Worm (Caenorhabditis elegans): ENCODE results near the gene F57E7.4.

F57E7.4 gene

DNA sequence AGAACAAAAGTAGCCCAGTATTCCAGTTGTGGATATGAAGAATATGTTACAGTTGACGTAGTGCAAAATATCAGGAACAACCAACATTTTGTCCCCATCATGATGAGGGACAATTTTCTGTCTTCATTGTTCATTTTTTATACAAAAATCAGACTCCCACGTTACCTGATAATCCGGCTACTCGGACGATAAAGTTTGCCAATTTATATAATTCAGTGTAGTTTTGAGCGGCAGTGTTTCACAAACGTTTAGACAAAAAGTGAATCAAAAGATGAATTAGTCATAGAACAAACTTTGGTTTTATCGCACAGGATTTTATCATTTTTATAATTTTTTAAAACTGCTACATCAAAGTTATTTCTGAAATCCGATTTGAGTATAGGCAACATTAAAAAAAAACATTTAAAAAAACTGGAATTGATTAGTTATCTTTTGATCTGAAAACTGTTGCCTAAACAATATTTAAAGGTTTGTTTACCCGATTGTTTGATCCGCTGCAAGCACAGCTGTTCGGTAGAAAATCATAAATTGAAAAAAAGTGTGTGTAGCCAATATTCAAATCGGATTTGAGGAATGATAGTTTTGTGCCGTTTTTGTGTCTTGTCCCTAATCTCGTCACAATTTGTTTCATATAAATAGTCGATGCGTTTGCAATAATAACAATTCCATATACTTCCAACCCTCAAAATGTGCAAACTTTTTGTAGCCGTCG lies at the start of gene F57E7.4, which contains the start of gene spig-6:
F57E7.4 (minus strand) TSS at position 101 of the 712 bp plus-strand sequence.
spig-6 (plus strand) TSS at position 662 of the 712 bp plus-strand sequence.
- TF ChIP-seq hlh-1 (tag; optimal IDR thresholded peaks at IDR 0.05) (no peak), unc-39 (tag; optimal IDR thresholded peaks at IDR 0.05) (no peak), nhr-237 (tag; optimal IDR thresholded peaks at IDR 0.05) (no peak), sem-2 (GFP tag; optimal IDR thresholded peaks at IDR 0.05) (no peak), elt-3 (tag; optimal IDR thresholded peaks at IDR 0.05) (no peak), ceh-83 (GFP tag; optimal IDR thresholded peaks at IDR 0.05) (no peak), elt-1 (tag; optimal IDR thresholded peaks at IDR 0.05; ENCODE audit: borderline replicate concordance, insufficient read depth) (no peak), zip-8 (tag; optimal IDR thresholded peaks at IDR 0.05) (no peak), flh-1 (GFP tag; optimal IDR thresholded peaks at IDR 0.05) (no peak)

DNA sequence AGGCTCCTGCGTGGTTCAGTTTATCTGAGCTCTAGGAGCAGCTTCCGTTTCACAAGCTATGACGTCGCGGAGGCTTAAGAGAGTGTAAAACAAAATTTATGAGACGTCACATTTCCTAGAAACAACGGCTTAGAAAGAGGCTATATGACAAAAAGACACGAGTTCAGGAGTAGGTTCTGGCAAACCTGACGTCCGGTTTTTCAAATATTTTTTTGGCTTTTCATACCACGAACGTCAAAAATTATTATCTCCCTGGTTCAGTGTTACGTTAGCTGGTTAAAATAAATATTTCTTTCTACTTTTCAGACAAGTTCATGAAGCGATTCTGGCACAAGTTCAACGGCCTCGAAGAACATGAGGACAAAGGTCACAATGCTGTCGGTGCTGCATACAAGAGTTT lies 47.0 kb upstream of the F57E7.4 start, which contains the start of gene F36D3.16:
F36D3.16 (plus strand) TSS at position 301 of the 400 bp plus-strand sequence.
- TF ChIP-seq unc-62 (GFP tag; optimal IDR thresholded peaks at IDR 0.05) (no peak), zip-8 (tag; optimal IDR thresholded peaks at IDR 0.05) (no peak), ceh-83 (GFP tag; optimal IDR thresholded peaks at IDR 0.05) (no peak), sem-2 (GFP tag; optimal IDR thresholded peaks at IDR 0.05) (no peak), snpc-4 (tag; optimal IDR thresholded peaks at IDR 0.05) (no peak), cnd-1 (tag; optimal IDR thresholded peaks at IDR 0.05) (no peak), nhr-76 (tag; optimal IDR thresholded peaks at IDR 0.05) (no peak), lsy-2 (tag; optimal IDR thresholded peaks at IDR 0.05) (no peak), nhr-12 (tag; optimal IDR thresholded peaks at IDR 0.05) (no peak), nhr-28 (tag; optimal IDR thresholded peaks at IDR 0.05) (no peak), tbx-8 (GFP tag; optimal IDR thresholded peaks at IDR 0.05) (no peak), ces-1 (GFP tag; optimal IDR thresholded peaks at IDR 0.05) (no peak), hlh-1 (tag; optimal IDR thresholded peaks at IDR 0.05) (no peak), sptf-1 (tag; optimal IDR thresholded peaks at IDR 0.05) (no peak), elt-3 (tag; optimal IDR thresholded peaks at IDR 0.05) (no peak), drap-1 (GFP tag; optimal IDR thresholded peaks at IDR 0.05) (no peak), mab-5 (tag; optimal IDR thresholded peaks at IDR 0.05) (no peak)

DNA sequence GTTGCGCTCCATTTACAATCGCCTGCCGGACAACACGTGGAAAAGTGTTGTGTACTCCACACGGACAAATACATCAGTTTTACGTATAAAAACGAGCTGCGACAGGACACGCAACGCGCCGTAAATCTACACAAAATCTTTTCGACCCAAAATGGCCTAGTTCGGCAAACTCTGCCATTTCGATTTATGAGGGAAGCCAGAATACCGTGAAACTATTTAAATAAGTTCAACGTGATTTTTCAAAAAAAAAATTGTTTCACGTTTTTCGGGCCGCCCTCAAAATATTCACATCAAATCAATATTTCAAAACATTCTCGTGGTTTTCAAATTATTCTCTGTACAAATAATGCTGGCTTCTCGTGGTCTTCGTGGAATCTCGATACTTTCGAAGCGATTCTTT lies 46.0 kb upstream of the F57E7.4 start, which contains the start of gene F36D3.8:
F36D3.8 (plus strand) TSS at position 301 of the 400 bp plus-strand sequence.
- no peak for TF ChIP-seq elt-3 (tag; optimal IDR thresholded peaks at IDR 0.05)
- no peak for TF ChIP-seq nhr-28 (tag; optimal IDR thresholded peaks at IDR 0.05)
- no peak for TF ChIP-seq sptf-1 (tag; optimal IDR thresholded peaks at IDR 0.05)
- no peak for TF ChIP-seq mep-1 (tag; optimal IDR thresholded peaks at IDR 0.05)
- no peak for TF ChIP-seq nhr-237 (tag; optimal IDR thresholded peaks at IDR 0.05)
- no peak for TF ChIP-seq snpc-4 (tag; optimal IDR thresholded peaks at IDR 0.05)
- no peak for TF ChIP-seq drap-1 (GFP tag; optimal IDR thresholded peaks at IDR 0.05)
- no peak for TF ChIP-seq ceh-39 (tag; optimal IDR thresholded peaks at IDR 0.05)
- TF ChIP-seq lsy-2 (tag; optimal IDR thresholded peaks at IDR 0.05) = no peak
- no peak for TF ChIP-seq nhr-12 (tag; optimal IDR thresholded peaks at IDR 0.05)
- TF ChIP-seq ces-1 (GFP tag; optimal IDR thresholded peaks at IDR 0.05) = no peak
- no peak for TF ChIP-seq cnd-1 (tag; optimal IDR thresholded peaks at IDR 0.05)
- TF ChIP-seq zip-8 (tag; optimal IDR thresholded peaks at IDR 0.05) = no peak
- no peak for TF ChIP-seq lin-13 (tag; optimal IDR thresholded peaks at IDR 0.05)
- TF ChIP-seq bed-3 (GFP tag; optimal IDR thresholded peaks at IDR 0.05) = no peak

DNA sequence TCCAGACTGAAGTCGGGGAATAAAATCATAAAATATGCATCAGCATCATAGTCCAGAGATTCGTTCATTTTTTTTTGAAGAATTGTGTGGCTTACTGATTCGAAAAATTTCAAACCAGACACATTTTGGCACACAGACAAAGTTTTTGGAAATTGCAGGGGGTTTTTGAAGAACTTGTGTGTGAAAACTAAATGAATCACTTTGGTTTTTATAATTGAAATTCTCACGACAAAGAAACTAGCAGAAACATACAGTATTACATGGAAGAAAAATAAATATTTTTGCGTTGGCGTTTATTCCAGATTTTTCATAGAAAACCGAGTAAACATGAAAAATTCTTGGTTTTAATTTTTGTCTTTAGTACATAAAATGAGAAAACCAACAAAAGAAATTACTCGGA lies 41.4 kb upstream of the F57E7.4 start, which contains the start of gene srw-34:
srw-34 (minus strand) TSS at position 101 of the 400 bp plus-strand sequence.
- TF ChIP-seq unc-120 (tag; optimal IDR thresholded peaks at IDR 0.05; ENCODE audit: poor library complexity, severe bottlenecking) (no peak), mep-1 (tag; optimal IDR thresholded peaks at IDR 0.05) (no peak), sptf-1 (tag; optimal IDR thresholded peaks at IDR 0.05) (no peak), flh-1 (GFP tag; optimal IDR thresholded peaks at IDR 0.05) (no peak), blmp-1 (tag; optimal IDR thresholded peaks at IDR 0.05) (no peak), lsy-2 (tag; optimal IDR thresholded peaks at IDR 0.05) (no peak), nhr-12 (tag; optimal IDR thresholded peaks at IDR 0.05) (no peak)

DNA sequence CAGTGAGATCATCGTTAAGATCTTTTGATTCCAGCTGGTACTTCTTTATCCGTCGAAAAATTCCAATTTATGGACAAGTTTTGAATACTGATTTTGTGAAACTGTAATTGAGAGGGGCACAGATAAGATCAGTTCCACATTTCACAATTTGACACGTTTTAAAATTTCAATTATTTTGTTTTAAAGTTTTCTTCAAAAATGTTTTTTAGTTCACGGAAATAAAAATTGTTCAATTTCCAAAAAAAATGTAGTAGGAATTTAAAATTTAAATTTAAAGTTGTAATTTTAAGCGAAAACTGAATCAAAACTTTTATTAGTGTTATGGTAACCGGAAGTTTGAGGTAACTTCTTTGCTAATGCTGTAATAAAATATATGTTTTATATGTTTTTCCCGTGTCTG lies 36.8 kb upstream of the F57E7.4 start, which contains the start of gene F36D3.4:
F36D3.4 (minus strand) TSS at position 101 of the 400 bp plus-strand sequence.
- TF ChIP-seq M03D4.4 (tag; optimal IDR thresholded peaks at IDR 0.05) = no peak
- TF ChIP-seq sem-2 (GFP tag; optimal IDR thresholded peaks at IDR 0.05) = no peak
- TF ChIP-seq ztf-11 (tag; optimal IDR thresholded peaks at IDR 0.05) = no peak
- TF ChIP-seq ceh-39 (tag; optimal IDR thresholded peaks at IDR 0.05) = no peak
- no peak for TF ChIP-seq lin-13 (tag; optimal IDR thresholded peaks at IDR 0.05)
- TF ChIP-seq lsy-2 (tag; optimal IDR thresholded peaks at IDR 0.05) = no peak
- no peak for TF ChIP-seq elt-3 (tag; optimal IDR thresholded peaks at IDR 0.05)

All from whole organism, mixed stage, embryonic.